Worm (Caenorhabditis elegans) whole organism, L1 larva: ENCODE data around the gene W03G1.5.

ENCODE experiments used
- C16A3.4 ChIP-seq: fragments of 150-350 bp; optimal IDR thresholded peaks from 2 replicates; lab custom pipeline; 2014; ENCODE audit warnings: missing biosample characterization, missing genetic modification characterization
- aha-1 ChIP-seq: fragments of 150-350 bp; optimal IDR thresholded peaks from 2 replicates; lab custom pipeline; 2014; ENCODE audit warnings: missing biosample characterization, missing genetic modification characterization
- ama-1 ChIP-seq: fragments of 150-350 bp; optimal IDR thresholded peaks from 2 replicates; lab custom pipeline; 2014
- ceh-82 ChIP-seq, 3 experiments: fragments of 150-350 bp in 1 of 3; sonication (generic microtip) in 2 of 3; optimal IDR thresholded peaks; 2 replicates each; lab custom pipeline; 2014 to 2017; ENCODE audit warnings: missing biosample characterization in 3 of 3, missing genetic modification characterization in 3 of 3
- ces-1 ChIP-seq: fragments of 150-350 bp; optimal IDR thresholded peaks from 2 replicates; lab custom pipeline; 2014; ENCODE audit warnings: missing biosample characterization, missing genetic modification reagents, missing genetic modification characterization
- nhr-11 ChIP-seq: fragments of 150-350 bp; optimal IDR thresholded peaks from 2 replicates; lab custom pipeline; 2014; ENCODE audit warnings: missing biosample characterization, missing genetic modification characterization
- nhr-19 ChIP-seq: fragments of 200-800 bp; sonication (Bioruptor generic); conservative IDR thresholded peaks from 2 replicates; pipeline ENCODE4 v1.3.6; 2022; ENCODE audit warnings: missing genetic modification characterization, missing compliant biosample characterization
- nhr-237 ChIP-seq: fragments of 150-350 bp; optimal IDR thresholded peaks from 2 replicates; lab custom pipeline; 2014; ENCODE audit warnings: missing biosample characterization, missing genetic modification characterization
- tbx-2 ChIP-seq: sonication (generic microtip); optimal IDR thresholded peaks from 2 replicates; lab custom pipeline; 2016; ENCODE audit warnings: missing genetic modification characterization, missing compliant biosample characterization
- unc-130 ChIP-seq: fragments of 150-350 bp; optimal IDR thresholded peaks from 2 replicates; lab custom pipeline; 2017; ENCODE audit warnings: missing biosample characterization, missing genetic modification characterization, inconsistent platforms
- unc-86 ChIP-seq: sonication (generic microtip); optimal IDR thresholded peaks from 2 replicates; lab custom pipeline; 2016; ENCODE audit warnings: missing genetic modification characterization, missing compliant biosample characterization
- unc-98 ChIP-seq: fragments of 200-800 bp; sonication (Bioruptor generic); IDR thresholded peaks from 2 replicates; pipeline ENCODE4 v1.3.6; 2022; ENCODE audit warnings: missing genetic modification characterization, missing compliant biosample characterization
- zag-1 ChIP-seq: fragments of 150-350 bp; optimal IDR thresholded peaks from 2 replicates; lab custom pipeline; 2014; ENCODE audit warnings: missing biosample characterization, missing genetic modification characterization
- ztf-4 ChIP-seq: fragments of 150-350 bp; optimal IDR thresholded peaks from 2 replicates; lab custom pipeline; 2014; ENCODE audit warnings: missing biosample characterization, missing genetic modification characterization

- TF ChIP-seq unc-130 (tag; lab: Kevin White, UChicago) (no peak), C16A3.4 (tag; lab: Kevin White, UChicago) (no peak), ama-1 (lab: Kevin White, UChicago) (no peak), nhr-19 (GFP tag; lab: Robert Waterston, UW) (no peak), ces-1 (no peak), ztf-4 (tag; lab: Kevin White, UChicago) (no peak), ceh-82 (tag; optimal IDR thresholded peaks at IDR 0.05; lab: Kevin White, UChicago) (no peak), unc-86 (tag; lab: Kevin White, UChicago) (no peak), zag-1 (tag; lab: Kevin White, UChicago) (no peak), tbx-2 (tag; lab: Kevin White, UChicago) (no peak), unc-98 (GFP tag; lab: Robert Waterston, UW) (no peak), nhr-11 (no peak), nhr-237 (tag; lab: Kevin White, UChicago) (no peak), aha-1 (no peak)
These were observed 41.7 kb upstream of the W03G1.5 start, which contains the start of gene F56A11.4 for ce11 chrIV:548000-548399.
